Worm (Caenorhabditis elegans): ENCODE measurements around the gene srz-5.
"Not testable (repeated sequence)": the region's sequence is repeated elsewhere in the genome, so short reads cannot be mapped to it uniquely, and the experiment has no call there.

The srz-5 gene

DNA sequence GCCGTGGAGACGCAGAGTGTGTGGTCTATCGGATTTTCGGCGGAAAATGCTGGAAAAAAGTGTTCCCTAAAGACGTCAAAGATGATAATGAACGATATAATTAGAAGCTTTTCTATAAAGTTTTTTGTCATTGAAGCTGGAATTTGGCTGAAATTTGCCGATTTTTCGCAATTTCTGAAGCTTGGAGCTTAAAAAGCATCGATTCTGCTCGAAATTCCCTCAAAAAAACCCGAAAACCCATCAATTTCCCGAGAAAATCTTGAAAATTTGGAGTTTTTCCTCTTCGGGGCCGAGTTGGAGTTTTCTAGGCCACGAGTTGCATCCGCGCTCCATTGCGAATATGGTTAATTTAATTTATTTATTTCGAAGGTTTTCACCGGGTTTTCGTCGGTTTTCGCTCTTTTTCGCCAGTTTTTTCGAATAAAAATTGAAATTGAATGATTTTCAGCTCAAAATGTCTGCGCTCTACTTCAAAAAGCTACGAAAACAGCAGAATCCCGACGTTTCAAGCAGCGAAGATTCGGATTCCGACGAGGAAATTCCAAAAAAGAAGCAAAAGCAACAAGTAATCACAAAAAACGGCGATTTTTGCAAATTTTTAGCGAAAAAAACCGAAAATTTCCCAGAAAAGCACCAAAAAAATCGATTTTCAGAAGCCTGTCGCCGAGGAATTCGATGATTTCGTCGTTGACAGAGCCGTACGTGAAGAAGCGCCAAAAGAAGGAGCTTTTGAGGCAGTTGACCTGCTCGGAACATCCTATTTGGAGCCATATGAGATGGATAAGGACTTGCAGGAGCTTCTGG lies 11.8 kb downstream of the srz-5 start, which contains the start of the genes col-71 and Y49F6B.2:
Gene col-71, minus strand, starts transcription at position 51 of the 804 bp plus-strand sequence.
Gene Y49F6B.2, plus strand, starts transcription at position 449 of the 804 bp plus-strand sequence.
- TF ChIP-seq ceh-43 (GFP tag; optimal IDR thresholded peaks at IDR 0.05): peak; percentile 5
- no peak for TF ChIP-seq lin-32 (GFP tag; optimal IDR thresholded peaks at IDR 0.05)
- peak; percentile 68 for TF ChIP-seq sptf-1 (tag; optimal IDR thresholded peaks at IDR 0.05)
- TF ChIP-seq tbx-8 (GFP tag; optimal IDR thresholded peaks at IDR 0.05): peak; percentile 21
- peak; percentile 58 for TF ChIP-seq mep-1 (tag; optimal IDR thresholded peaks at IDR 0.05)
- TF ChIP-seq mls-2 (tag; optimal IDR thresholded peaks at IDR 0.05): peak; percentile 53
- no peak for TF ChIP-seq sem-2 (GFP tag; optimal IDR thresholded peaks at IDR 0.05)
- TF ChIP-seq lin-13 (tag; optimal IDR thresholded peaks at IDR 0.05): peak; percentile 73
- peak; percentile 65 for TF ChIP-seq mab-5 (tag; optimal IDR thresholded peaks at IDR 0.05)
- no peak for TF ChIP-seq blmp-1 (tag; optimal IDR thresholded peaks at IDR 0.05)
- TF ChIP-seq bed-3 (GFP tag; optimal IDR thresholded peaks at IDR 0.05): peak; percentile 9
- TF ChIP-seq lsy-2 (tag; optimal IDR thresholded peaks at IDR 0.05): peak; percentile 51
- peak; percentile 48 for TF ChIP-seq cnd-1 (tag; optimal IDR thresholded peaks at IDR 0.05)
- peak; percentile 46 for TF ChIP-seq nhr-237 (tag; optimal IDR thresholded peaks at IDR 0.05)
- no peak for TF ChIP-seq unc-39 (tag; optimal IDR thresholded peaks at IDR 0.05)
- peak; percentile 46 for TF ChIP-seq pha-4 (tag; optimal IDR thresholded peaks at IDR 0.05)
- peak; percentile 5 for TF ChIP-seq ceh-39 (tag; optimal IDR thresholded peaks at IDR 0.05)
- TF ChIP-seq drap-1 (GFP tag; optimal IDR thresholded peaks at IDR 0.05): no peak
- TF ChIP-seq ces-1 (GFP tag; optimal IDR thresholded peaks at IDR 0.05): peak; percentile 99
- peak; percentile 25 for TF ChIP-seq unc-120 (tag; optimal IDR thresholded peaks at IDR 0.05; ENCODE audit: poor library complexity, severe bottlenecking)

DNA sequence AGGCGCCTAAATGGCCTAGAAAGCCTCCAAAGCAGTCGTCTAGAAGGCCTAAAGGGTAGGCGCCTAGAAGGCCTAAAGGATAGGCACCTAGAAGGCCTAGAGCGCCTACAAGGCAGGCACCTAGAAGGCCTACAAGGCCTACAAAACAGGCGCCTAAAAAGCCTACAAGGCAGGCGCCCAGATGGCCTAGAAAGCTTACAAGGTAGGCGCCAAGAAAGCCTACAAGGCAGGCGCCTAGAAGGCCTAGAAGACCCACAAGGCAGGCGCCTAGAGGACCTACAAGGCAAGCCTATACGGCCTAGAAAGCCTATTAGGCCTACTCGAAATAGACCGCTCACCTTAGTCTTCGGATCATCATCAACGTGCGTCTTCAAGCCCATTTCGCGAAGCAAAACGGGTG lies 12.5 kb downstream of the srz-5 start:
- TF ChIP-seq lin-13 (tag; optimal IDR thresholded peaks at IDR 0.05): no peak

DNA sequence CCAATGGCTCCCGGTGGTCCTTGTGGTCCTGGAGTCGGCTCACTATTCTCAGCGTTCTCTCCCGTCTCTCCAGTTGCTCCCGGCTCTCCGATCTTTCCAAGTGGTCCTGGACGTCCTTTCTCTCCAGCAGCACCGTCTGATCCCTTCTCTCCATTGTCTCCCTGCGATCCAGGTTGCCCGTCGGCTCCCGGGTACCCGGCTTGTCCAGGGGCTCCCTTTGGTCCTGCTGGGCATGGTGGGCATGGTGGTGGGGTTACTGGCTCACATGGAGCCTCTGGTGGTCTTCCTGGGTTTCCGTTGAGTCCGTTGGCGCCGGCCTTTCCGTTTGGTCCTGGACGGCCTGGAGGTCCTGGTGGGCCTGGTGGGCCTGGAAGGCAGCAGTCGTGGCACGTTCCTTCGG lies 14.2 kb downstream of the srz-5 start:
- no peak for TF ChIP-seq nhr-76 (tag; optimal IDR thresholded peaks at IDR 0.05)

DNA sequence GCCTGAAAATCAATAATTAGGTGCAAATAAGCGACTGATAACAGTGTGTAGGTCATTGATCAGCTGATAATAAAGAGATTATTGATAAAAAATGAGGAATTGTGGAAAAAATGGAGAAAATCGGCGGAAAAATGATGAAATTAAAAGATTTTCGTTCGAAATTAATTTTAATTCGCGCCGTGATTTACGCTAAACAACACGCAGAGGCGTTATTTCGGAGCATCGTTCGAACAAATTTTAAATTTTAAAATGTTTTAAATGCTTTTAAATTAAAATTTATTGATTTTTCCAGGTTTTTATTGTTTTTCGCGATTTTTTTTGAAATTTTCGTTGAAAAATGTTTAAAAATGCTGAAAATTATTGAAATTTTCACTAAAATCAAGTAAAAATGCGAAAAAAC lies 15.1 kb downstream of the srz-5 start, which contains the start of gene Y49F6B.9:
Gene Y49F6B.9, minus strand, starts transcription at position 2 of the 400 bp plus-strand sequence.
- TF ChIP-seq bed-3 (GFP tag; optimal IDR thresholded peaks at IDR 0.05) (no peak), lin-13 (tag; optimal IDR thresholded peaks at IDR 0.05) (no peak), nhr-28 (tag; optimal IDR thresholded peaks at IDR 0.05) (no peak), sptf-1 (tag; optimal IDR thresholded peaks at IDR 0.05) (no peak), mab-5 (tag; optimal IDR thresholded peaks at IDR 0.05) (no peak), elt-1 (tag; optimal IDR thresholded peaks at IDR 0.05; ENCODE audit: borderline replicate concordance, insufficient read depth) (no peak), flh-1 (GFP tag; optimal IDR thresholded peaks at IDR 0.05) (no peak), unc-120 (tag; optimal IDR thresholded peaks at IDR 0.05; ENCODE audit: poor library complexity, severe bottlenecking) (no peak)

DNA sequence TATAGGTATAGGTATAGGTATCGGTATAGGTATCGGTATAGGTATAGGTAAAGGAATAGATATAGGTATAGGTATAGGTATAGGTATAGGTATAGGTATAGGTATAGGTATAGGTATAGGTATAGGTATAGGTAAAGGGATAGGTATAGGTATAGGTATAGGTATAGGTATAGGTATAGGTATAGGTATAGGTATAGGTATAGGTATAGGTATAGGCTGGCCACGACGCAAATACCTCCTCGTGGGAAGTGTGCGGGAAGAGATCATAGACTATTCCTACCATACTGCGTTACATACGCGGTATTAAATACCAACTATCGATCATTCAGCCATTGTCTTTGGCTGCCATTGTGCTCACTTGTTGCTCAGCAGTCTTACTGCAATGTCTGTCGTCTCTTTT lies 23.7 kb downstream of the srz-5 start, which contains the start of gene fbxb-112:
Gene fbxb-112, plus strand, starts transcription at position 301 of the 400 bp plus-strand sequence.
- TF ChIP-seq sem-2 (GFP tag; optimal IDR thresholded peaks at IDR 0.05); snpc-4 (tag; optimal IDR thresholded peaks at IDR 0.05); nhr-2 (tag; optimal IDR thresholded peaks at IDR 0.05): not testable (repeated sequence)

DNA sequence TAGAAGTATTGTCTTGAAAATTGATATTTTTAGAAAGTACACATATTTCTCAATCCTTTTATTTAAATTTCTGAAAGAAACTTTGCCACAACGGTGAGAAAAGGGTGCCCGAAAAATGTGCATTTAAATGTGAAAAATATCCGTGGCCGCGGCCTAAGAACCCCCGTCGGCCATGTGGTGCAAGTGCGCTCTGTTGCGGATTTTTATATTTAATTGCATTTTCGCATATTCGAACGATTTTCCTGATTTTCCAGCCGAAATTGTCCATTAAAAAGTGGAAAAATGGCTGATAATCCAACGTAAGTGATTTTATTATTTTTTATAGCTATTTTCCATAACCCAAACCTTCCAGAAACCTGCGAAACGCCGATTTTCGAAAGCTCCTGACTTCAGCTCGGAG lies 32.3 kb downstream of the srz-5 start, which contains the start of gene smu-2:
Gene smu-2, plus strand, starts transcription at position 178 of the 400 bp plus-strand sequence.
- TF ChIP-seq mep-1 (tag; optimal IDR thresholded peaks at IDR 0.05): peak; percentile 49
- TF ChIP-seq nhr-12 (tag; optimal IDR thresholded peaks at IDR 0.05): no peak
- no peak for TF ChIP-seq zip-8 (tag; optimal IDR thresholded peaks at IDR 0.05)
- TF ChIP-seq ces-1 (GFP tag; optimal IDR thresholded peaks at IDR 0.05): peak; percentile 97
- peak; percentile 20 for TF ChIP-seq cnd-1 (tag; optimal IDR thresholded peaks at IDR 0.05)
- TF ChIP-seq flh-1 (GFP tag; optimal IDR thresholded peaks at IDR 0.05): no peak
- TF ChIP-seq ceh-43 (GFP tag; optimal IDR thresholded peaks at IDR 0.05): peak; percentile 7
- TF ChIP-seq ceh-39 (tag; optimal IDR thresholded peaks at IDR 0.05): no peak
- TF ChIP-seq lsy-2 (tag; optimal IDR thresholded peaks at IDR 0.05): peak; percentile 39
- TF ChIP-seq sptf-1 (tag; optimal IDR thresholded peaks at IDR 0.05): peak; percentile 75
- TF ChIP-seq mab-5 (tag; optimal IDR thresholded peaks at IDR 0.05): peak; percentile 55
- TF ChIP-seq lin-13 (tag; optimal IDR thresholded peaks at IDR 0.05): no peak
- peak; percentile 16 for TF ChIP-seq lin-32 (GFP tag; optimal IDR thresholded peaks at IDR 0.05)

Measured in whole organism, mixed stage, embryonic.